Worm (Caenorhabditis elegans) whole organism, L1 larva: ENCODE results near the gene drp-1.
"Not testable (repeated sequence)": the region's sequence is repeated elsewhere in the genome, so short reads cannot be mapped to it uniquely, and the experiment has no call there.

ENCODE experiments used
- C16A3.4 ChIP-seq: fragments of 150-350 bp; optimal IDR thresholded peaks from 2 replicates; lab custom pipeline; 2014; ENCODE audit warnings: missing biosample characterization, missing genetic modification characterization
- C34B4.2 ChIP-seq: sonication (generic microtip); optimal IDR thresholded peaks from 2 replicates; lab custom pipeline; 2017; ENCODE audit warnings: mild to moderate bottlenecking, missing genetic modification characterization, missing compliant biosample characterization
- F16B12.6 ChIP-seq: fragments of 150-350 bp; optimal IDR thresholded peaks from 2 replicates; lab custom pipeline; 2014; ENCODE audit warnings: missing biosample characterization, missing genetic modification characterization
- ceh-82 ChIP-seq, 3 experiments: fragments of 150-350 bp in 1 of 3; sonication (generic microtip) in 2 of 3; optimal IDR thresholded peaks; 2 replicates each; lab custom pipeline; 2014 to 2017; ENCODE audit warnings: missing biosample characterization in 3 of 3, missing genetic modification characterization in 3 of 3
- dpl-1 ChIP-seq, 3 experiments: fragments of 150-350 bp in 2 of 3; sonication (generic microtip) in 1 of 3; optimal IDR thresholded peaks; 2 replicates each; lab custom pipeline; 2014 to 2017; ENCODE audit warnings: missing biosample characterization in 3 of 3, missing genetic modification characterization in 3 of 3, missing genetic modification reagents in 3 of 3
- dsc-1 ChIP-seq: sonication (generic microtip); optimal IDR thresholded peaks from 2 replicates; lab custom pipeline; 2016; ENCODE audit warnings: mild to moderate bottlenecking, missing genetic modification characterization, missing compliant biosample characterization
- efl-1 ChIP-seq, 4 experiments: fragments of 150-350 bp; optimal IDR thresholded peaks in 3 of 4; peaks in 1 of 4; 1 replicate in 1 of 4; 2 replicates in 3 of 4; lab custom pipeline; 2014; ENCODE audit warnings: missing biosample characterization in 2 of 4, missing genetic modification characterization in 2 of 4, missing genetic modification reagents in 2 of 4
- efl-3 ChIP-seq: fragments of 200-800 bp; sonication (Bioruptor generic); optimal IDR thresholded peaks from 2 replicates; lab custom pipeline; 2018; ENCODE audit warnings: mild to moderate bottlenecking, missing genetic modification characterization, missing compliant biosample characterization
- egl-13 ChIP-seq: sonication (generic microtip); optimal IDR thresholded peaks from 2 replicates; lab custom pipeline; 2016; ENCODE audit warnings: missing genotype, missing genetic modification reagents, missing genetic modification characterization, missing compliant biosample characterization
- fkh-10 ChIP-seq: sonication (generic microtip); optimal IDR thresholded peaks from 2 replicates; lab custom pipeline; 2017; ENCODE audit warnings: missing biosample characterization, missing genetic modification reagents, missing genetic modification characterization
- grh-1 ChIP-seq: fragments of 200-800 bp; sonication (Bioruptor generic); IDR thresholded peaks from 2 replicates; pipeline ENCODE4 v1.3.6; 2022; ENCODE audit warnings: missing genetic modification reagents, missing genetic modification characterization, missing compliant biosample characterization
- hlh-17 ChIP-seq: fragments of 200-800 bp; sonication (Bioruptor generic); optimal IDR thresholded peaks from 2 replicates; lab custom pipeline; 2018; ENCODE audit warnings: missing genetic modification characterization, mild to moderate bottlenecking, missing compliant biosample characterization, moderate library complexity, borderline replicate concordance
- irx-1 ChIP-seq: sonication (generic microtip); optimal IDR thresholded peaks from 2 replicates; lab custom pipeline; 2016; ENCODE audit warnings: missing genetic modification characterization, missing compliant biosample characterization
- lin-14 ChIP-seq: fragments of 200-800 bp; sonication (Bioruptor generic); optimal IDR thresholded peaks from 2 replicates; lab custom pipeline; 2018; ENCODE audit warnings: mild to moderate bottlenecking, missing genetic modification characterization, moderate library complexity, missing compliant biosample characterization
- lin-35 ChIP-seq, 2 experiments: fragments of 150-350 bp; optimal IDR thresholded peaks; 2 replicates each; lab custom pipeline; 2014; ENCODE audit warnings: missing biosample characterization in 2 of 2, missing genetic modification characterization in 2 of 2, missing genetic modification reagents in 2 of 2
- lin-39 ChIP-seq: fragments of 150-350 bp; optimal IDR thresholded peaks from 2 replicates; lab custom pipeline; 2014; ENCODE audit warnings: missing biosample characterization, missing genetic modification reagents, missing genetic modification characterization
- lsy-2 ChIP-seq, 2 experiments: fragments of 150-350 bp; optimal IDR thresholded peaks; 2 replicates each; lab custom pipeline; 2014; ENCODE audit warnings: missing biosample characterization in 2 of 2, missing genetic modification characterization in 2 of 2
- mdl-1 ChIP-seq, 2 experiments: fragments of 150-350 bp; optimal IDR thresholded peaks; 2 replicates each; lab custom pipeline; 2014 to 2017; ENCODE audit warnings: missing biosample characterization in 2 of 2, missing genetic modification characterization in 2 of 2, inconsistent platforms in 1 of 2
- nhr-11 ChIP-seq: fragments of 150-350 bp; optimal IDR thresholded peaks from 2 replicates; lab custom pipeline; 2014; ENCODE audit warnings: missing biosample characterization, missing genetic modification characterization
- nhr-12 ChIP-seq: sonication (generic microtip); optimal IDR thresholded peaks from 2 replicates; lab custom pipeline; 2017; ENCODE audit warnings: missing biosample characterization, missing genetic modification characterization
- nhr-19 ChIP-seq: fragments of 200-800 bp; sonication (Bioruptor generic); conservative IDR thresholded peaks from 2 replicates; pipeline ENCODE4 v1.3.6; 2022; ENCODE audit warnings: missing genetic modification characterization, missing compliant biosample characterization
- nhr-47 ChIP-seq: sonication (generic microtip); optimal IDR thresholded peaks from 2 replicates; lab custom pipeline; 2016; ENCODE audit warnings: mild to moderate bottlenecking, missing genetic modification characterization, moderate library complexity, missing compliant biosample characterization
- nhr-71 ChIP-seq: sonication (generic microtip); optimal IDR thresholded peaks from 2 replicates; lab custom pipeline; 2016; ENCODE audit warnings: mild to moderate bottlenecking, missing genetic modification characterization, moderate library complexity, missing compliant biosample characterization
- nhr-84 ChIP-seq: sonication (generic microtip); optimal IDR thresholded peaks from 2 replicates; lab custom pipeline; 2017; ENCODE audit warnings: missing biosample characterization, missing genetic modification characterization
- nhr-85 ChIP-seq: sonication (generic microtip); peaks from one replicate; lab custom pipeline; 2016; ENCODE audit warnings: missing genetic modification characterization, inconsistent platforms, missing compliant biosample characterization
- nhr-90 ChIP-seq: sonication (generic microtip); optimal IDR thresholded peaks from 2 replicates; lab custom pipeline; 2016; ENCODE audit warnings: mild to moderate bottlenecking, missing genetic modification characterization, missing compliant biosample characterization; ENCODE audit not compliant: poor library complexity
- pax-3 ChIP-seq: fragments of 200-800 bp; sonication (Bioruptor generic); optimal IDR thresholded peaks from 2 replicates; lab custom pipeline; 2018; ENCODE audit warnings: mild to moderate bottlenecking, missing genetic modification characterization, moderate library complexity, missing compliant biosample characterization
- rnt-1 ChIP-seq: sonication (generic microtip); optimal IDR thresholded peaks from 2 replicates; lab custom pipeline; 2016; ENCODE audit warnings: mild to moderate bottlenecking, missing genetic modification characterization, moderate library complexity, missing compliant biosample characterization
- skn-1 ChIP-seq: fragments of 150-350 bp; optimal IDR thresholded peaks from 2 replicates; lab custom pipeline; 2014; ENCODE audit warnings: missing biosample characterization, missing genetic modification characterization
- snu-23 ChIP-seq: sonication (generic microtip); optimal IDR thresholded peaks from 2 replicates; lab custom pipeline; 2016; ENCODE audit warnings: missing genetic modification characterization, missing compliant biosample characterization
- sptf-1 ChIP-seq: fragments of 150-350 bp; optimal IDR thresholded peaks from 2 replicates; lab custom pipeline; 2014; ENCODE audit warnings: missing biosample characterization, missing genetic modification characterization
- swsn-7 ChIP-seq: sonication (generic microtip); optimal IDR thresholded peaks from 2 replicates; lab custom pipeline; 2016; ENCODE audit warnings: missing genetic modification characterization, missing compliant biosample characterization
- tbx-2 ChIP-seq: sonication (generic microtip); optimal IDR thresholded peaks from 2 replicates; lab custom pipeline; 2016; ENCODE audit warnings: missing genetic modification characterization, missing compliant biosample characterization
- unc-62 ChIP-seq: fragments of 150-350 bp; optimal IDR thresholded peaks from 2 replicates; lab custom pipeline; 2014; ENCODE audit warnings: missing biosample characterization, missing genetic modification reagents, missing genetic modification characterization
- unc-98 ChIP-seq: fragments of 200-800 bp; sonication (Bioruptor generic); IDR thresholded peaks from 2 replicates; pipeline ENCODE4 v1.3.6; 2022; ENCODE audit warnings: missing genetic modification characterization, missing compliant biosample characterization
- xbp-1 ChIP-seq: sonication (generic microtip); optimal IDR thresholded peaks from 2 replicates; lab custom pipeline; 2016; ENCODE audit warnings: missing genetic modification characterization, missing compliant biosample characterization

drp-1 gene

ce11 chrIV:5537813-5538538 lies at the start of gene drp-1, which contains the start of gene fem-1:
Gene drp-1 (plus strand): TSS chrIV:5538488.
Gene fem-1 (minus strand): TSS chrIV:5537962.
- TF ChIP-seq grh-1 (GFP tag; lab: Robert Waterston, UW) (no peak), snu-23 (peak; percentile 43), swsn-7 (tag; lab: Kevin White, UChicago) (peak; percentile 27), efl-1 (optimal IDR thresholded peaks at IDR 0.05; lab: Kevin White, UChicago) (peak; percentile 25 to 43), efl-1 (GFP tag; optimal IDR thresholded peaks at IDR 0.05 in 1 of 2; lab: Kevin White, UChicago) (peak; percentile 47 to 92), lin-35 (GFP tag; optimal IDR thresholded peaks at IDR 0.05; lab: Kevin White, UChicago) (peak; percentile 21 to 53), lin-39 (tag; lab: Kevin White, UChicago) (no peak), unc-98 (GFP tag; lab: Robert Waterston, UW) (no peak), lin-14 (no peak), dsc-1 (peak; percentile 20), F16B12.6 (peak; percentile 95), fkh-10 (GFP tag; lab: Kevin White, UChicago) (no peak), nhr-11 (no peak), irx-1 (tag; lab: Kevin White, UChicago) (no peak), C34B4.2 (tag; lab: Kevin White, UChicago) (no peak), pax-3 (tag; lab: Kevin White, UChicago) (no peak), skn-1 (tag; lab: Kevin White, UChicago) (peak; percentile 4), C16A3.4 (tag; lab: Kevin White, UChicago) (peak; percentile 37), nhr-84 (no peak), efl-3 (GFP tag; lab: Kevin White, UChicago) (no peak), mdl-1 (tag; optimal IDR thresholded peaks at IDR 0.05; lab: Kevin White, UChicago) (peak in 1 of 2 experiments; percentile 6), nhr-71 (tag; lab: Kevin White, UChicago) (peak; percentile 20), unc-62 (GFP tag; lab: Kevin White, UChicago) (no peak), ceh-82 (tag; optimal IDR thresholded peaks at IDR 0.05; lab: Kevin White, UChicago) (peak in 2 of 3 experiments; percentile 9 to 23), nhr-47 (tag; lab: Kevin White, UChicago) (peak; percentile 24), dpl-1 (GFP tag; optimal IDR thresholded peaks at IDR 0.05; lab: Kevin White, UChicago) (peak; percentile 25 to 43 (median 32)), sptf-1 (tag; lab: Kevin White, UChicago) (no peak), hlh-17 (no peak), nhr-19 (no peak), rnt-1 (tag; lab: Kevin White, UChicago) (peak; percentile 18), nhr-12 (tag; lab: Kevin White, UChicago) (no peak), lsy-2 (tag; optimal IDR thresholded peaks at IDR 0.05; lab: Kevin White, UChicago) (peak in 1 of 2 experiments; percentile 39), xbp-1 (peak; percentile 7), tbx-2 (tag; lab: Kevin White, UChicago) (peak; percentile 37)

- TF ChIP-seq egl-13; xbp-1; lin-35 (GFP tag; optimal IDR thresholded peaks at IDR 0.05; lab: Kevin White, UChicago): not testable (repeated sequence)
- TF ChIP-seq, all 84 proteins: peak for 0; not testable (repeated sequence) for 84
These were observed 47.2 kb upstream of the drp-1 start, which contains the start of gene B0273.115 for ce11 chrIV:5491054-5491453. Gene B0273.115 (minus strand): TSS chrIV:5491154.

DNA sequence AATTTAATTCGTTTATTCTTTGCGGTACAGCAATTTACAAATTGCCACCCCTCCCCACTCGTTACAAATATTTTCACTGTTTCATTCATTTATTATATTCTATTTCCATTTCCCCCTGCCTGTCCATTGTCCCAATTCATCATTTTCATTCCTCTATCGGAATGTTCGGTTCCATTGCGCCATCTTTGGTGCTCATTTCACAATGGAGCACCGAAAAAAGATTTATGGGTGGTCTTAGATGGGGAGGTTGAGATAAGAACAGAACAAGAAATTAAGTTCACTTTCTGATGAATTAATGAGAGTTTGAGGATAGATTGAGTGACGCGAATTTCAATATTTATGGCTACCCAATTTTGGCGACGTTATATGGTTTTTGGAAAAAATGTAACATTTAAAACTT lies 46.1 kb upstream of the drp-1 start:
- TF ChIP-seq nhr-85 (no peak), lin-39 (tag; lab: Kevin White, UChicago) (no peak), swsn-7 (tag; lab: Kevin White, UChicago) (no peak), sptf-1 (tag; lab: Kevin White, UChicago) (no peak), grh-1 (GFP tag; lab: Robert Waterston, UW) (no peak), nhr-90 (no peak), efl-1 (optimal IDR thresholded peaks at IDR 0.05; lab: Kevin White, UChicago) (no peak), efl-1 (GFP tag; optimal IDR thresholded peaks at IDR 0.05 in 1 of 2; lab: Kevin White, UChicago) (no peak), snu-23 (no peak)
